Worm (Caenorhabditis elegans): ENCODE results near the gene smg-4.

smg-4 gene

ce11 chrV:9753554-9753953 lies 24.0 kb downstream of the smg-4 start:
- TF ChIP-seq dmd-4 (tag; optimal IDR thresholded peaks at IDR 0.05; ENCODE audit: borderline replicate concordance), result no peak
- TF ChIP-seq hlh-6 (tag; optimal IDR thresholded peaks at IDR 0.05), result no peak
- no peak for TF ChIP-seq ztf-16 (tag; optimal IDR thresholded peaks at IDR 0.05)
- TF ChIP-seq ceh-2 (tag; optimal IDR thresholded peaks at IDR 0.05), result no peak
- TF ChIP-seq K09A11.1 (tag; optimal IDR thresholded peaks at IDR 0.05; ENCODE audit: insufficient read depth), result no peak
- no peak for TF ChIP-seq pat-9 (tag; optimal IDR thresholded peaks at IDR 0.05)
- TF ChIP-seq che-1 (tag; optimal IDR thresholded peaks at IDR 0.05), result no peak
- no peak for TF ChIP-seq ahr-1 (tag; optimal IDR thresholded peaks at IDR 0.05)
- TF ChIP-seq pqm-1 (tag; optimal IDR thresholded peaks at IDR 0.05), result no peak

ce11 chrV:9752918-9753317 lies 24.6 kb downstream of the smg-4 start, which contains the start of gene F58E6.6:
Gene F58E6.6, minus strand, starts transcription at chrV:9753018.
- TF ChIP-seq pax-1 (tag; optimal IDR thresholded peaks at IDR 0.05) (no peak), mec-3 (tag; optimal IDR thresholded peaks at IDR 0.05; ENCODE audit: borderline replicate concordance) (no peak), dve-1 (tag; optimal IDR thresholded peaks at IDR 0.05) (no peak), ttx-3 (tag; optimal IDR thresholded peaks at IDR 0.05) (no peak), ceh-14 (tag; optimal IDR thresholded peaks at IDR 0.05) (no peak), zip-5 (tag; optimal IDR thresholded peaks at IDR 0.05) (no peak), elt-2 (tag; optimal IDR thresholded peaks at IDR 0.05) (no peak), eyg-1 (tag; optimal IDR thresholded peaks at IDR 0.05) (no peak)

- no peak for TF ChIP-seq ceh-19 (GFP tag; optimal IDR thresholded peaks at IDR 0.05)
- no peak for TF ChIP-seq sox-4 (tag; optimal IDR thresholded peaks at IDR 0.05)
- TF ChIP-seq ceh-18 (tag; optimal IDR thresholded peaks at IDR 0.05), result no peak
- TF ChIP-seq dve-1 (tag; optimal IDR thresholded peaks at IDR 0.05), result no peak
- no peak for TF ChIP-seq unc-3 (GFP tag; conservative IDR thresholded peaks at IDR 0.05)
- TF ChIP-seq unc-3 (tag; optimal IDR thresholded peaks at IDR 0.05), result no peak
- no peak for TF ChIP-seq pax-1 (tag; optimal IDR thresholded peaks at IDR 0.05)
- TF ChIP-seq fkh-10 (GFP tag; optimal IDR thresholded peaks at IDR 0.05), result no peak
- no peak for TF ChIP-seq ets-4 (tag; optimal IDR thresholded peaks at IDR 0.05)
- TF ChIP-seq elt-2 (tag; optimal IDR thresholded peaks at IDR 0.05), result no peak
- TF ChIP-seq ceh-34 (tag; optimal IDR thresholded peaks at IDR 0.05), result no peak
- no peak for TF ChIP-seq elt-4 (tag; optimal IDR thresholded peaks at IDR 0.05)
Observed at ce11 chrV:9750308-9750707, 27.2 kb downstream of the smg-4 start, which contains the start of gene F58E6.4. Gene F58E6.4, minus strand, starts transcription at chrV:9750408.

ce11 chrV:9744934-9745333 lies 32.6 kb downstream of the smg-4 start, which contains the start of gene F58E6.13:
Gene F58E6.13, plus strand, starts transcription at chrV:9745234.
- TF ChIP-seq ets-4 (tag; optimal IDR thresholded peaks at IDR 0.05) (no peak), ceh-22 (tag; optimal IDR thresholded peaks at IDR 0.05) (no peak)

ce11 chrV:9740858-9741257 lies 36.7 kb downstream of the smg-4 start, which contains the start of gene sta-2:
Gene sta-2, plus strand, starts transcription at chrV:9741206.
- no peak for TF ChIP-seq mec-3 (tag; optimal IDR thresholded peaks at IDR 0.05; ENCODE audit: borderline replicate concordance)
- no peak for TF ChIP-seq pqm-1 (tag; optimal IDR thresholded peaks at IDR 0.05)
- no peak for TF ChIP-seq ceh-9 (tag; optimal IDR thresholded peaks at IDR 0.05)
- TF ChIP-seq C08G9.2 (tag; optimal IDR thresholded peaks at IDR 0.05), result no peak
- TF ChIP-seq ets-4 (tag; optimal IDR thresholded peaks at IDR 0.05), result no peak
- TF ChIP-seq ceh-48 (tag; optimal IDR thresholded peaks at IDR 0.05), result no peak
- no peak for TF ChIP-seq syd-9 (tag; optimal IDR thresholded peaks at IDR 0.05)

ce11 chrV:9739402-9739801 lies 38.1 kb downstream of the smg-4 start, which contains the start of gene marc-1:
Gene marc-1, plus strand, starts transcription at chrV:9739702.
- no peak for TF ChIP-seq mec-3 (tag; optimal IDR thresholded peaks at IDR 0.05; ENCODE audit: borderline replicate concordance)
- no peak for TF ChIP-seq pros-1 (tag; optimal IDR thresholded peaks at IDR 0.05)
- TF ChIP-seq hlh-8 (tag; optimal IDR thresholded peaks at IDR 0.05), result no peak
- TF ChIP-seq ceh-45 (GFP tag; IDR thresholded peaks at IDR 0.05), result no peak
- no peak for TF ChIP-seq unc-55 (GFP tag; optimal IDR thresholded peaks at IDR 0.05)
- no peak for TF ChIP-seq ttx-3 (tag; optimal IDR thresholded peaks at IDR 0.05)
- TF ChIP-seq ceh-34 (tag; optimal IDR thresholded peaks at IDR 0.05), result no peak
- TF ChIP-seq odd-2 (tag; optimal IDR thresholded peaks at IDR 0.05), result no peak
- no peak for TF ChIP-seq ceh-2 (tag; optimal IDR thresholded peaks at IDR 0.05)
- no peak for TF ChIP-seq che-1 (tag; optimal IDR thresholded peaks at IDR 0.05)
- no peak for TF ChIP-seq madf-2 (tag; optimal IDR thresholded peaks at IDR 0.05)
- no peak for TF ChIP-seq unc-86 (tag; optimal IDR thresholded peaks at IDR 0.05)
- TF ChIP-seq ref-2 (tag; optimal IDR thresholded peaks at IDR 0.05), result no peak
- no peak for TF ChIP-seq ceh-14 (tag; optimal IDR thresholded peaks at IDR 0.05)
- TF ChIP-seq tbx-2 (tag; optimal IDR thresholded peaks at IDR 0.05), result no peak
- no peak for TF ChIP-seq ztf-16 (tag; optimal IDR thresholded peaks at IDR 0.05)
- no peak for TF ChIP-seq ets-4 (tag; optimal IDR thresholded peaks at IDR 0.05)
